Worm (Caenorhabditis elegans): ENCODE data around the gene ZK1290.15.

The ZK1290.15 gene

ce11 chrII:7478487-7479234 is 44.7 kb upstream of the ZK1290.15 start, which contains the start of the genes aka-1 and ubc-6 (continued):
- peak; percentile 78 for TF ChIP-seq mes-2 (tag; optimal IDR thresholded peaks at IDR 0.05; ENCODE audit: poor library complexity, severe bottlenecking)
- TF ChIP-seq zfp-2 (tag; optimal IDR thresholded peaks at IDR 0.05), result peak; percentile 60
- TF ChIP-seq ama-1 (optimal IDR thresholded peaks at IDR 0.05), result no peak
- no peak for TF ChIP-seq ztf-11 (tag; optimal IDR thresholded peaks at IDR 0.05)
- TF ChIP-seq ZK337.2 (GFP tag; IDR thresholded peaks at IDR 0.05), result peak; percentile 71
- peak; percentile 21 for TF ChIP-seq jun-1 (tag; optimal IDR thresholded peaks at IDR 0.05)
- peak; percentile 31 to 83 for TF ChIP-seq hif-1 (tag; optimal IDR thresholded peaks at IDR 0.05)
- peak; percentile 61; the same call in 1 of the 2 replicates for TF ChIP-seq nhr-41 (GFP tag; IDR thresholded peaks at IDR 0.05)
- TF ChIP-seq snpc-4 (tag; optimal IDR thresholded peaks at IDR 0.05), result no peak
- peak; percentile 92 for TF ChIP-seq hlh-30 (tag; optimal IDR thresholded peaks at IDR 0.05; ENCODE audit: insufficient read depth)
- TF ChIP-seq F44E2.7 (GFP tag; IDR thresholded peaks at IDR 0.05), result 0 out of 2 replicates have a peak, but pooled peaks have one; percentile 24
- TF ChIP-seq ceh-82 (tag; optimal IDR thresholded peaks at IDR 0.05), result no peak
- peak; percentile 75 for TF ChIP-seq lin-13 (GFP tag; optimal IDR thresholded peaks at IDR 0.05)
- peak; percentile 93 for TF ChIP-seq mep-1 (tag; optimal IDR thresholded peaks at IDR 0.05)
- TF ChIP-seq ceh-62 (tag; optimal IDR thresholded peaks at IDR 0.05), result no peak
- no peak for TF ChIP-seq egl-27 (tag; optimal IDR thresholded peaks at IDR 0.05)
- TF ChIP-seq T20F7.1 (GFP tag; optimal IDR thresholded peaks at IDR 0.05), result peak; percentile 89
- peak; percentile 78 for TF ChIP-seq F49E8.2 (tag; optimal IDR thresholded peaks at IDR 0.05; ENCODE audit: borderline replicate concordance)
- peak; percentile 95 for TF ChIP-seq egl-43 (GFP tag; IDR thresholded peaks at IDR 0.05)
- TF ChIP-seq hlh-11 (tag; optimal IDR thresholded peaks at IDR 0.05), result peak; percentile 98
- peak; percentile 95 for TF ChIP-seq lin-38 (GFP tag; IDR thresholded peaks at IDR 0.05)
- peak; percentile 56 for TF ChIP-seq nhr-10 (tag; optimal IDR thresholded peaks at IDR 0.05)
- no peak for TF ChIP-seq lin-15B (tag; optimal IDR thresholded peaks at IDR 0.05)
- TF ChIP-seq snpc-1.2 (GFP tag; IDR thresholded peaks at IDR 0.05), result peak; percentile 83
- TF ChIP-seq ceh-32 (tag; optimal IDR thresholded peaks at IDR 0.05; ENCODE audit: poor library complexity), result no peak
- TF ChIP-seq dpl-1 (GFP tag; optimal IDR thresholded peaks at IDR 0.05), result peak; percentile 63
- TF ChIP-seq nhr-25 (tag; optimal IDR thresholded peaks at IDR 0.05; ENCODE audit: borderline replicate concordance, insufficient read depth), result peak; percentile 34
- TF ChIP-seq lim-7 (GFP tag; IDR thresholded peaks at IDR 0.05), result peak; percentile 70
- TF ChIP-seq daf-12 (tag; optimal IDR thresholded peaks at IDR 0.05), result no peak
- peak; percentile 90 for TF ChIP-seq Y48G9A.11 (GFP tag; IDR thresholded peaks at IDR 0.05)
- TF ChIP-seq nhr-111 (GFP tag; optimal IDR thresholded peaks at IDR 0.05), result no peak
- peak; percentile 72 for TF ChIP-seq nhr-11 (tag; optimal IDR thresholded peaks at IDR 0.05)
- TF ChIP-seq lir-3 (tag; optimal IDR thresholded peaks at IDR 0.05), result no peak
- peak; percentile 94 for TF ChIP-seq unc-130 (GFP tag; optimal IDR thresholded peaks at IDR 0.05)
- TF ChIP-seq dve-1 (tag; optimal IDR thresholded peaks at IDR 0.05; ENCODE audit: insufficient read depth), result peak; percentile 91
- TF ChIP-seq ceh-44 (GFP tag; IDR thresholded peaks at IDR 0.05), result peak; percentile 88
- peak; percentile 91 for TF ChIP-seq hmg-1.1 (GFP tag; IDR thresholded peaks at IDR 0.05)
- TF ChIP-seq ctbp-1 (GFP tag; IDR thresholded peaks at IDR 0.05), result peak; percentile 95
- peak; percentile 27 to 61 for TF ChIP-seq mdl-1 (tag; optimal IDR thresholded peaks at IDR 0.05)
- TF ChIP-seq tra-1 (GFP tag; IDR thresholded peaks at IDR 0.05), result peak; percentile 96
- peak; percentile 93 for TF ChIP-seq rbr-2 (tag; optimal IDR thresholded peaks at IDR 0.05)
- TF ChIP-seq pha-4 (GFP tag; IDR thresholded peaks at IDR 0.05), result peak; percentile 94
- peak; percentile 44 for TF ChIP-seq pha-4 (tag; optimal IDR thresholded peaks at IDR 0.05)
- TF ChIP-seq nhr-48 (tag; optimal IDR thresholded peaks at IDR 0.05), result peak; percentile 82
- no peak for TF ChIP-seq zag-1 (tag; optimal IDR thresholded peaks at IDR 0.05)
- no peak for TF ChIP-seq aly-2 (tag; optimal IDR thresholded peaks at IDR 0.05)
- no peak for TF ChIP-seq attf-4 (tag; optimal IDR thresholded peaks at IDR 0.05)
- peak; percentile 89 for TF ChIP-seq nhr-102 (tag; optimal IDR thresholded peaks at IDR 0.05)
- peak; percentile 95 for TF ChIP-seq T26A8.4 (GFP tag; IDR thresholded peaks at IDR 0.05)

Data from whole organism, L4 larva.